Worm (Caenorhabditis elegans): Measurements from ENCODE around the gene F40D4.12.

F40D4.12 gene

ce11 chrV:17201847-17202246 lies 42.2 kb downstream of the F40D4.12 start, which contains the start of gene Y68A4A.10:
Gene Y68A4A.10 (plus strand): TSS chrV:17202147.
- TF ChIP-seq ets-7 (tag; optimal IDR thresholded peaks at IDR 0.05): no peak
- no peak for TF ChIP-seq ceh-36 (tag; optimal IDR thresholded peaks at IDR 0.05)
- TF ChIP-seq scrt-1 (GFP tag; IDR thresholded peaks at IDR 0.05): no peak
- TF ChIP-seq tra-4 (tag; optimal IDR thresholded peaks at IDR 0.05): no peak
- TF ChIP-seq hnd-1 (tag; optimal IDR thresholded peaks at IDR 0.05): no peak

DNA sequence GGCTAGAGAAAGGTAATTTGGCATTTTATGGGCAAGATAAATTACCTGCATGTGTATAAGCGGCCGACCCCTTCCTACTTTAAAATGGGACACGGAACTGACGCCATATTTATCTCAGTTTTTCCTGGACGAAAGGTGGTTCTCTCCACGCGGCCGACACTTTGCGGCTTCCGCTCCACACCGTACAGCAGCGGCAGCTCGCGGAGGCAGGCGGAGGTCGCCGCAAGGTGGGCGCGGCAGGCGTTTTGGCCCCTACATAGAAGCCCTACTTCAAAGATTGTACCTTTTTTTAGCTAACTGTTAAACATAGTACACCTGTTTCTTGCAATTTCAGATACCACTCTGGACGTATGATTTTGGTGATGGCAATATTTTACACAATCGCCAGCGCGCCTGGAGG lies 46.8 kb downstream of the F40D4.12 start:
- no peak for TF ChIP-seq pes-1 (GFP tag; IDR thresholded peaks at IDR 0.05)
- no peak for TF ChIP-seq hmbx-1 (tag; optimal IDR thresholded peaks at IDR 0.05)

- no peak for TF ChIP-seq tbx-11 (GFP tag; IDR thresholded peaks at IDR 0.05)
- no peak for TF ChIP-seq tbx-37 (GFP tag; conservative IDR thresholded peaks at IDR 0.05)
- no peak for TF ChIP-seq ceh-36 (tag; optimal IDR thresholded peaks at IDR 0.05)
- no peak for TF ChIP-seq B0310.2 (tag; optimal IDR thresholded peaks at IDR 0.05)
- TF ChIP-seq F13C5.2 (tag; optimal IDR thresholded peaks at IDR 0.05): no peak
- no peak for TF ChIP-seq hnd-1 (tag; optimal IDR thresholded peaks at IDR 0.05)
- TF ChIP-seq sea-1 (GFP tag; conservative IDR thresholded peaks at IDR 0.05): no peak
- no peak for TF ChIP-seq tra-4 (tag; optimal IDR thresholded peaks at IDR 0.05)
- no peak for TF ChIP-seq ceh-13 (GFP tag; optimal IDR thresholded peaks at IDR 0.05)
- TF ChIP-seq hmg-4 (GFP tag; optimal IDR thresholded peaks at IDR 0.05): no peak
- TF ChIP-seq flt-1 (GFP tag; IDR thresholded peaks at IDR 0.05): no peak
- TF ChIP-seq hmbx-1 (tag; optimal IDR thresholded peaks at IDR 0.05): no peak
- no peak for TF ChIP-seq aly-1 (tag; optimal IDR thresholded peaks at IDR 0.05)
- TF ChIP-seq ama-1 (optimal IDR thresholded peaks at IDR 0.05): no peak
- TF ChIP-seq scrt-1 (GFP tag; IDR thresholded peaks at IDR 0.05): no peak
These were observed 48.4 kb downstream of the F40D4.12 start, which contains the start of gene Y68A4A.13 for ce11 chrV:17208045-17208444. Gene Y68A4A.13 (minus strand): TSS chrV:17208145.
